Fruit fly (Drosophila melanogaster) whole organism, prepupa: ENCODE data around the gene CG43403.

ENCODE experiments used
- CG10669 ChIP-seq: fragments of 200-800 bp; sonication (Bioruptor generic); optimal IDR thresholded peaks from 3 replicates; lab custom pipeline; 2018; ENCODE audit warnings: missing biosample characterization, mild to moderate bottlenecking, missing genetic modification characterization, moderate library complexity
- CG11902 ChIP-seq: fragments of 200-800 bp; sonication (Bioruptor generic); optimal IDR thresholded peaks from 3 replicates; lab custom pipeline; 2016; ENCODE audit warnings: missing biosample characterization, missing genetic modification characterization
- CG32006 ChIP-seq: fragments of 200-800 bp; sonication (Bioruptor generic); optimal IDR thresholded peaks from 3 replicates; lab custom pipeline; 2017; ENCODE audit warnings: missing biosample characterization, mild to moderate bottlenecking, missing genetic modification characterization
- CG6163 ChIP-seq: fragments of 200-800 bp; sonication (Bioruptor generic); IDR thresholded peaks from 3 replicates; pipeline ENCODE4 v1.3.6; 2022; ENCODE audit warnings: missing biosample characterization, missing genetic modification characterization
- CG6792 ChIP-seq: fragments of 200-800 bp; sonication (Bioruptor generic); optimal IDR thresholded peaks from 3 replicates; lab custom pipeline; 2016; ENCODE audit warnings: missing biosample characterization, missing genetic modification characterization
- CG7368 ChIP-seq: fragments of 200-800 bp; sonication (Bioruptor generic); optimal IDR thresholded peaks from 3 replicates; lab custom pipeline; 2016; ENCODE audit warnings: missing biosample characterization, missing genetic modification characterization
- Eip93F ChIP-seq: fragments of 200-800 bp; sonication (Bioruptor generic); optimal IDR thresholded peaks from 2 replicates; lab custom pipeline; 2016; ENCODE audit warnings: missing biosample characterization, mild to moderate bottlenecking, missing genetic modification characterization
- Ets21C ChIP-seq: fragments of 200-800 bp; sonication (Bioruptor generic); optimal IDR thresholded peaks from 3 replicates; lab custom pipeline; 2016; ENCODE audit warnings: missing biosample characterization, missing genetic modification characterization
- Ets96B ChIP-seq: fragments of 200-800 bp; optimal IDR thresholded peaks from 2 replicates; lab custom pipeline; 2019; ENCODE audit warnings: missing biosample characterization, mild to moderate bottlenecking, missing genetic modification characterization, moderate library complexity
- Gug ChIP-seq: fragments of 200-800 bp; sonication (Bioruptor generic); IDR thresholded peaks from 2 replicates; pipeline ENCODE4 v1.3.6; 2022; ENCODE audit warnings: missing biosample characterization, missing genetic modification characterization
- Hr39 ChIP-seq: fragments of 200-800 bp; sonication (Bioruptor generic); optimal IDR thresholded peaks from 2 replicates; lab custom pipeline; 2016; ENCODE audit warnings: missing biosample characterization, missing genetic modification characterization
- Hr4 ChIP-seq: fragments of 200-800 bp; sonication (Bioruptor generic); optimal IDR thresholded peaks from 3 replicates; lab custom pipeline; 2016; ENCODE audit warnings: missing biosample characterization, missing genetic modification characterization
- Lpt ChIP-seq: fragments of 200-800 bp; sonication (Bioruptor generic); optimal IDR thresholded peaks from 3 replicates; lab custom pipeline; 2016; ENCODE audit warnings: missing biosample characterization, missing genetic modification characterization
- Met ChIP-seq: fragments of 200-800 bp; sonication (Bioruptor generic); optimal IDR thresholded peaks from 3 replicates; lab custom pipeline; 2016; ENCODE audit warnings: missing biosample characterization, missing genetic modification characterization
- OdsH ChIP-seq: fragments of 200-800 bp; sonication (Bioruptor generic); optimal IDR thresholded peaks from 3 replicates; lab custom pipeline; 2016; ENCODE audit warnings: missing biosample characterization, missing genetic modification characterization
- Sox102F ChIP-seq: fragments of 200-800 bp; sonication (Bioruptor generic); optimal IDR thresholded peaks from 2 replicates; lab custom pipeline; 2016; ENCODE audit warnings: missing biosample characterization, mild to moderate bottlenecking, missing genetic modification characterization
- eg ChIP-seq: fragments of 200-800 bp; sonication (Bioruptor generic); IDR thresholded peaks from 3 replicates; pipeline ENCODE4 v1.3.6; 2022; ENCODE audit warnings: missing biosample characterization, missing genetic modification characterization
- fd59A ChIP-seq: fragments of 200-800 bp; sonication (Bioruptor generic); optimal IDR thresholded peaks from 2 replicates; lab custom pipeline; 2017; ENCODE audit warnings: missing biosample characterization, mild to moderate bottlenecking, missing genetic modification characterization, missing genetic modification reagents
- fd85E ChIP-seq: fragments of 200-800 bp; sonication (Bioruptor generic); optimal IDR thresholded peaks from 3 replicates; lab custom pipeline; 2016; ENCODE audit warnings: missing biosample characterization, missing genetic modification characterization
- fkh ChIP-seq: fragments of 200-800 bp; sonication (Bioruptor generic); optimal IDR thresholded peaks from 3 replicates; lab custom pipeline; 2017; ENCODE audit warnings: missing biosample characterization, mild to moderate bottlenecking, missing genetic modification characterization, moderate library complexity
- spab ChIP-seq: fragments of 200-800 bp; sonication (Bioruptor generic); optimal IDR thresholded peaks from 2 replicates; lab custom pipeline; 2017; ENCODE audit warnings: missing biosample characterization, mild to moderate bottlenecking, missing genetic modification characterization, missing genetic modification reagents

The CG43403 gene

DNA sequence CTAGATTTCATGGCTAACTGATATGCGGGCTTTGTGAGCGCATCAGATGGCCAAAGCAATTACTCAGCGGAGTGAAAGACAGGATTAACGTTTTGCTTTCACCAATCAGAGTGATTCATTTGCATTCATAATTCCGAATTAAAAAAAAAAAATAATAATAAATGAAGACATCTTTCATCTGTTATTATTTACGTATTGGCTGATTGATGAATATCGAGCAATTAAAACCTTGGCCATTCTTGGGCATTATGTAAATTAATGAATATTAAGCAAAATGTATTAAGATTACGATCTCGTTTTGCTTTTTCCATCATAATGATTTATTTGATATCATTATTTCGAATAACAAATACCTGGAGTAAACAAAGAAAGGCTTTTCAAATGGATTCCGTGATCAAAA, 44.8 kb downstream of the CG43403 start, which contains the start of gene Trf4:
Gene Trf4, plus strand, starts transcription at position 301 of the 400 bp plus-strand sequence.
- TF ChIP-seq OdsH (GFP tag; lab: Kevin White, UChicago) (no peak), Lpt (GFP tag; lab: Kevin White, UChicago) (no peak), Hr4 (GFP tag; lab: Kevin White, UChicago) (no peak), CG6163 (GFP tag; lab: Robert Waterston, UW) (no peak), CG32006 (GFP tag; lab: Kevin White, UChicago) (no peak), fkh (no peak), fd85E (GFP tag; lab: Kevin White, UChicago) (no peak), Gug (GFP tag; lab: Robert Waterston, UW) (no peak), CG11902 (GFP tag; lab: Kevin White, UChicago) (no peak), Hr39 (GFP tag; lab: Kevin White, UChicago) (no peak), Met (GFP tag; lab: Kevin White, UChicago) (no peak), Ets21C (GFP tag; lab: Kevin White, UChicago) (no peak), CG7368 (GFP tag; lab: Kevin White, UChicago) (no peak), Sox102F (no peak), eg (GFP tag; lab: Robert Waterston, UW) (no peak), CG6792 (GFP tag; lab: Kevin White, UChicago) (no peak), spab (GFP tag; lab: Kevin White, UChicago) (no peak), CG10669 (GFP tag; lab: Kevin White, UChicago) (no peak), Ets96B (tag; lab: Kevin White, UChicago) (no peak)

DNA sequence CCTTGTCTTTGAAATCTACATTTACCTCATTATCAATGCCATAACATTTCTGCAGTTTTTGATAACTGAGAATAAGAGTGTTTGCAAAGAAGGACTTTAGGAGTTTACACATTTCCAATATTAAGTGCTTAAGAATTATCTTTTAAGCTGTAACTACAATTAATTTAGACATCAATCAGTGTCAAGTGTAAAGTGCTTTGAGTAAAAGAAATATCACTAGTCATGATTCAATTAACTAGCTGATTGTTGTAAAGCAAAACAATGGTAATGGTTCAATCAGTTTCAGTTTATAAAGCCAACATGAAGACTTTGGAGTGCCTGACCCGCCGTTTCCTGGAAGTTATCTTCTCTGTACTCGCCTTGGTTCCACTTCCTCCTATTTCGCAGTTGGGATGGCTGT, 49.5 kb downstream of the CG43403 start, which contains the start of gene Gr23a:
Gene Gr23a, plus strand, starts transcription at position 301 of the 400 bp plus-strand sequence.
- TF ChIP-seq eg (GFP tag; lab: Robert Waterston, UW) (no peak), fd59A (GFP tag; lab: Kevin White, UChicago) (no peak), Sox102F (no peak), Eip93F (GFP tag; lab: Kevin White, UChicago) (no peak)
- TF ChIP-seq, all 60 proteins: peak for 0
